Worm (Caenorhabditis elegans) whole organism, mixed stage, embryonic: ENCODE data around the gene C25A8.2.

ENCODE experiments used
- M03D4.4 ChIP-seq: sonication (generic microtip); optimal IDR thresholded peaks from 2 replicates; lab custom pipeline; 2017; ENCODE audit warnings: mild to moderate bottlenecking, missing genetic modification characterization, missing compliant biosample characterization
- bed-3 ChIP-seq: fragments of 200-800 bp; sonication (Bioruptor generic); optimal IDR thresholded peaks from 3 replicates; lab custom pipeline; 2018; ENCODE audit warnings: mild to moderate bottlenecking, missing genetic modification characterization, moderate library complexity, missing compliant biosample characterization
- blmp-1 ChIP-seq: fragments of 150-350 bp; optimal IDR thresholded peaks from 2 replicates; lab custom pipeline; 2014; ENCODE audit warnings: missing biosample characterization, missing genetic modification characterization
- ceh-39 ChIP-seq: fragments of 150-350 bp; optimal IDR thresholded peaks from 2 replicates; lab custom pipeline; 2014; ENCODE audit warnings: missing biosample characterization, missing genetic modification characterization
- ceh-43 ChIP-seq: fragments of 200-800 bp; sonication (Bioruptor generic); optimal IDR thresholded peaks from 2 replicates; lab custom pipeline; 2018; ENCODE audit warnings: mild to moderate bottlenecking, missing genetic modification characterization, moderate library complexity, missing compliant biosample characterization
- ceh-83 ChIP-seq: fragments of 200-800 bp; sonication (Bioruptor generic); optimal IDR thresholded peaks from 2 replicates; lab custom pipeline; 2018; ENCODE audit warnings: mild to moderate bottlenecking, missing genetic modification characterization, missing compliant biosample characterization
- ces-1 ChIP-seq: fragments of 150-350 bp; optimal IDR thresholded peaks from 2 replicates; lab custom pipeline; 2014; ENCODE audit warnings: missing biosample characterization, missing genetic modification reagents, missing genetic modification characterization
- cnd-1 ChIP-seq: fragments of 200-800 bp; sonication (Bioruptor generic); optimal IDR thresholded peaks from 2 replicates; lab custom pipeline; 2018; ENCODE audit warnings: mild to moderate bottlenecking, missing genetic modification characterization, missing compliant biosample characterization
- elt-1 ChIP-seq: sonication (generic microtip); optimal IDR thresholded peaks from 2 replicates; lab custom pipeline; 2017; ENCODE audit warnings: missing genetic modification characterization, mild to moderate bottlenecking, missing compliant biosample characterization, antibody characterized with exemption, moderate library complexity, borderline replicate concordance; ENCODE audit not compliant: insufficient read depth
- elt-3 ChIP-seq: fragments of 150-350 bp; optimal IDR thresholded peaks from 2 replicates; lab custom pipeline; 2014; ENCODE audit warnings: missing biosample characterization, missing genetic modification characterization
- flh-1 ChIP-seq: fragments of 200-800 bp; sonication (Bioruptor generic); optimal IDR thresholded peaks from 2 replicates; lab custom pipeline; 2018; ENCODE audit warnings: mild to moderate bottlenecking, missing genetic modification characterization, moderate library complexity, missing compliant biosample characterization
- ham-2 ChIP-seq: fragments of 200-800 bp; sonication (Bioruptor generic); optimal IDR thresholded peaks from 2 replicates; lab custom pipeline; 2018; ENCODE audit warnings: mild to moderate bottlenecking, missing genetic modification characterization, missing compliant biosample characterization
- hlh-1 ChIP-seq: fragments of 150-350 bp; optimal IDR thresholded peaks from 2 replicates; lab custom pipeline; 2014; ENCODE audit warnings: missing biosample characterization, missing genetic modification reagents, missing genetic modification characterization
- lin-13 ChIP-seq: fragments of 150-350 bp; optimal IDR thresholded peaks from 2 replicates; lab custom pipeline; 2014; ENCODE audit warnings: missing biosample characterization, missing genetic modification characterization
- lin-32 ChIP-seq: fragments of 200-800 bp; sonication (Bioruptor generic); optimal IDR thresholded peaks from 2 replicates; lab custom pipeline; 2018; ENCODE audit warnings: mild to moderate bottlenecking, missing genetic modification characterization, missing compliant biosample characterization
- lsy-2 ChIP-seq: fragments of 150-350 bp; optimal IDR thresholded peaks from 2 replicates; lab custom pipeline; 2014; ENCODE audit warnings: missing biosample characterization, missing genetic modification characterization
- mab-5 ChIP-seq: fragments of 150-350 bp; optimal IDR thresholded peaks from 2 replicates; lab custom pipeline; 2014; ENCODE audit warnings: missing biosample characterization, missing genetic modification characterization
- mep-1 ChIP-seq: fragments of 150-350 bp; optimal IDR thresholded peaks from 2 replicates; lab custom pipeline; 2017; ENCODE audit warnings: missing biosample characterization, missing genetic modification reagents, missing genetic modification characterization, inconsistent platforms
- mls-2 ChIP-seq: sonication (generic microtip); optimal IDR thresholded peaks from 2 replicates; lab custom pipeline; 2016; ENCODE audit warnings: mild to moderate bottlenecking, missing genetic modification characterization, moderate library complexity, missing compliant biosample characterization
- nhr-12 ChIP-seq: fragments of 150-350 bp; optimal IDR thresholded peaks from 2 replicates; lab custom pipeline; 2014; ENCODE audit warnings: missing biosample characterization, missing genetic modification characterization
- nhr-2 ChIP-seq: fragments of 150-350 bp; optimal IDR thresholded peaks from 2 replicates; lab custom pipeline; 2014; ENCODE audit warnings: missing biosample characterization, missing genetic modification characterization
- nhr-28 ChIP-seq: fragments of 150-350 bp; optimal IDR thresholded peaks from 2 replicates; lab custom pipeline; 2014; ENCODE audit warnings: missing biosample characterization, missing genetic modification characterization
- nhr-76 ChIP-seq: sonication (generic microtip); optimal IDR thresholded peaks from 2 replicates; lab custom pipeline; 2017; ENCODE audit warnings: missing biosample characterization, missing genetic modification characterization
- pha-4 ChIP-seq: fragments of 150-350 bp; optimal IDR thresholded peaks from 2 replicates; lab custom pipeline; 2018; ENCODE audit warnings: missing biosample characterization, missing genetic modification reagents, missing genetic modification characterization
- sem-2 ChIP-seq: fragments of 200-800 bp; sonication (Bioruptor generic); optimal IDR thresholded peaks from 2 replicates; lab custom pipeline; 2018; ENCODE audit warnings: mild to moderate bottlenecking, missing genetic modification characterization, missing compliant biosample characterization
- snpc-4 ChIP-seq: fragments of 150-350 bp; optimal IDR thresholded peaks from 2 replicates; lab custom pipeline; 2014; ENCODE audit warnings: missing biosample characterization, missing genetic modification characterization
- sptf-1 ChIP-seq: sonication (generic microtip); optimal IDR thresholded peaks from 2 replicates; lab custom pipeline; 2017; ENCODE audit warnings: mild to moderate bottlenecking, missing genetic modification characterization, moderate library complexity, missing compliant biosample characterization
- tbx-8 ChIP-seq: fragments of 200-800 bp; sonication (Bioruptor generic); optimal IDR thresholded peaks from 2 replicates; lab custom pipeline; 2018; ENCODE audit warnings: mild to moderate bottlenecking, missing genetic modification characterization, moderate library complexity, missing compliant biosample characterization
- unc-120 ChIP-seq: sonication (generic microtip); optimal IDR thresholded peaks from 2 replicates; lab custom pipeline; 2017; ENCODE audit warnings: missing genetic modification characterization, missing compliant biosample characterization; ENCODE audit not compliant: poor library complexity, severe bottlenecking
- unc-39 ChIP-seq: fragments of 150-350 bp; optimal IDR thresholded peaks from 2 replicates; lab custom pipeline; 2014; ENCODE audit warnings: missing biosample characterization, missing genetic modification characterization
- unc-62 ChIP-seq: fragments of 150-350 bp; optimal IDR thresholded peaks from 2 replicates; lab custom pipeline; 2014; ENCODE audit warnings: missing biosample characterization, missing genetic modification reagents, missing genetic modification characterization
- zip-8 ChIP-seq: fragments of 150-350 bp; optimal IDR thresholded peaks from 2 replicates; lab custom pipeline; 2014; ENCODE audit warnings: missing biosample characterization, missing genetic modification characterization
- ztf-11 ChIP-seq: fragments of 150-350 bp; optimal IDR thresholded peaks from 2 replicates; lab custom pipeline; 2014; ENCODE audit warnings: missing biosample characterization, missing genetic modification characterization

The C25A8.2 gene

ce11 chrIV:7017123-7017674 lies 7.6 kb downstream of the C25A8.2 start, which contains the start of gene gldi-4:
gldi-4 (plus strand) TSS chrIV:7017624.
- TF ChIP-seq mls-2 = peak; percentile 14
- no peak for TF ChIP-seq ceh-83 (GFP tag; lab: Kevin White, UChicago)
- no peak for TF ChIP-seq bed-3
- peak; percentile 92 for TF ChIP-seq nhr-2 (tag; lab: Kevin White, UChicago)
- peak; percentile 83 for TF ChIP-seq ces-1 (GFP tag; lab: Kevin White, UChicago)
- TF ChIP-seq, all 35 proteins: peak for 3

- TF ChIP-seq cnd-1 (tag; lab: Kevin White, UChicago) = no peak
- no peak for TF ChIP-seq ceh-43 (GFP tag; lab: Kevin White, UChicago)
- TF ChIP-seq elt-3 = no peak
- no peak for TF ChIP-seq mls-2
- TF ChIP-seq lsy-2 (tag; lab: Kevin White, UChicago) = no peak
- no peak for TF ChIP-seq ztf-11 (tag; lab: Kevin White, UChicago)
- no peak for TF ChIP-seq sptf-1
- TF ChIP-seq flh-1 (GFP tag; lab: Kevin White, UChicago) = no peak
- TF ChIP-seq tbx-8 (GFP tag; lab: Kevin White, UChicago) = no peak
- TF ChIP-seq nhr-2 (tag; lab: Kevin White, UChicago) = no peak
- no peak for TF ChIP-seq lin-32 (GFP tag; lab: Kevin White, UChicago)
- TF ChIP-seq sem-2 = no peak
- no peak for TF ChIP-seq mep-1 (tag; lab: Kevin White, UChicago)
- no peak for TF ChIP-seq elt-1 (tag; lab: Kevin White, UChicago)
- TF ChIP-seq, all 35 proteins: peak for 0
Observed at ce11 chrIV:7018623-7019022, 9.0 kb downstream of the C25A8.2 start.

ce11 chrIV:7020630-7021029 lies 11.0 kb downstream of the C25A8.2 start:
- no peak for TF ChIP-seq tbx-8 (GFP tag; lab: Kevin White, UChicago)

- TF ChIP-seq snpc-4 (tag; lab: Kevin White, UChicago) = no peak
- no peak for TF ChIP-seq elt-1 (tag; lab: Kevin White, UChicago)
- TF ChIP-seq nhr-76 (tag; lab: Kevin White, UChicago) = no peak
- no peak for TF ChIP-seq hlh-1 (tag; lab: Kevin White, UChicago)
- TF ChIP-seq nhr-28 (tag; lab: Kevin White, UChicago) = no peak
- no peak for TF ChIP-seq unc-39 (tag; lab: Kevin White, UChicago)
Observed at ce11 chrIV:7022227-7022626, 12.6 kb downstream of the C25A8.2 start.

ce11 chrIV:7023004-7023403 lies 13.4 kb downstream of the C25A8.2 start:
- TF ChIP-seq ham-2 (GFP tag; lab: Kevin White, UChicago) (no peak), blmp-1 (no peak), pha-4 (tag; lab: Kevin White, UChicago) (no peak), nhr-76 (tag; lab: Kevin White, UChicago) (no peak), unc-39 (tag; lab: Kevin White, UChicago) (no peak), lin-13 (tag; lab: Kevin White, UChicago) (no peak), snpc-4 (tag; lab: Kevin White, UChicago) (no peak), mls-2 (peak; percentile 62), mab-5 (tag; lab: Kevin White, UChicago) (no peak), nhr-12 (tag; lab: Kevin White, UChicago) (no peak), unc-62 (GFP tag; lab: Kevin White, UChicago) (peak; percentile 49), lsy-2 (tag; lab: Kevin White, UChicago) (peak; percentile 14), lin-32 (GFP tag; lab: Kevin White, UChicago) (peak; percentile 98), ces-1 (GFP tag; lab: Kevin White, UChicago) (peak; percentile 67), hlh-1 (tag; lab: Kevin White, UChicago) (peak; percentile 47), unc-120 (tag; lab: Kevin White, UChicago) (peak; percentile 53), sptf-1 (peak; percentile 8), ceh-43 (GFP tag; lab: Kevin White, UChicago) (no peak), flh-1 (GFP tag; lab: Kevin White, UChicago) (no peak), zip-8 (tag; lab: Kevin White, UChicago) (no peak), elt-1 (tag; lab: Kevin White, UChicago) (no peak), elt-3 (no peak), sem-2 (no peak), M03D4.4 (tag; lab: Kevin White, UChicago) (no peak), mep-1 (tag; lab: Kevin White, UChicago) (peak; percentile 72), cnd-1 (tag; lab: Kevin White, UChicago) (peak; percentile 97), ceh-83 (GFP tag; lab: Kevin White, UChicago) (no peak), nhr-2 (tag; lab: Kevin White, UChicago) (peak; percentile 100), ceh-39 (tag; lab: Kevin White, UChicago) (peak; percentile 51), ztf-11 (tag; lab: Kevin White, UChicago) (no peak), bed-3 (no peak)
